Worm (Caenorhabditis elegans) whole organism, midembryonic: Measurements from ENCODE around the gene F59B2.14.

Experiments used
- cog-1 ChIP-seq: sonication (generic microtip); optimal IDR thresholded peaks from 2 replicates; lab custom pipeline; 2016; ENCODE audit warnings: missing genetic modification characterization, missing compliant biosample characterization
- ref-1 ChIP-seq: fragments of 200-800 bp; sonication (Bioruptor generic); conservative IDR thresholded peaks from 2 replicates; pipeline ENCODE4 v1.3.6; 2022; ENCODE audit warnings: missing genetic modification reagents, missing genetic modification characterization, missing compliant biosample characterization
- ztf-23 ChIP-seq: fragments of 200-800 bp; sonication (Bioruptor generic); IDR thresholded peaks from 2 replicates; pipeline ENCODE4 v1.3.6; 2022; ENCODE audit warnings: missing genetic modification reagents, missing genetic modification characterization, missing compliant biosample characterization

DNA sequence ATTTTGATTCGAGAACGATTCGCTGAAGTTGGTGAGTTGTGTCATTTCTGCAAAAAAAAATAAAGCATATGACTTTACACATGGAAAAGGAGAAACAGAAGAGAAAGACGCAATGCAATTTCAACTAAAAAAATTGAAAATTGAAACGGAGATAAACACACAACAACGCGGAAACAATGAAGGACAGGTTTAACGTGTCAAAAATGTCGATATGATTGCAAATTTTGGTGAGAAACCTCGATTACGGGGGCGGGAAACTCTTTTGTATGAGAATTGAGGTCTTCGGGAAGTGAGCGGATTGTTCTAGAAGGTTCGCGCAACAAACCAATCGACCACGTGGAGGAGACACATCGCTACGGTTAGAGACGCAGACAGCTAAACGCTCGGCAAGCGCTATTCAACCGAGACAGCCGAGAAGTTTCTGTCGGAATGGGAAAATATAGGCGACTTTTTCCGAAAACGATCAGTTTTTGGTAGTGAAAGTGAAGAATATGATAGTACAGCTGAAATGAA is 31.4 kb upstream of the F59B2.14 start, which contains the start of gene R107.5:
- TF ChIP-seq cog-1 (tag; lab: Kevin White, UChicago) = no peak
- no peak for TF ChIP-seq ref-1 (GFP tag; lab: Robert Waterston, UW)
- peak; percentile 81 for TF ChIP-seq ztf-23 (GFP tag; lab: Robert Waterston, UW)
